Fruit fly (Drosophila melanogaster): ENCODE measurements around the gene TwdlZ.

Gene TwdlZ

dm6 chrX:16751579-16752156 is 13.7 kb downstream of the TwdlZ start, which contains the start of gene goe (continued):
- peak; percentile 59 for TF ChIP-seq HHEX (GFP tag; optimal IDR thresholded peaks at IDR 0.05)
- TF ChIP-seq cato (GFP tag; optimal IDR thresholded peaks at IDR 0.05; ENCODE audit: borderline replicate concordance) = peak; percentile 29
- peak; percentile 30 for TF ChIP-seq Neu2 (GFP tag; optimal IDR thresholded peaks at IDR 0.05; ENCODE audit: borderline replicate concordance)
- peak; percentile 73; the same call in 2 of the 3 replicates for TF ChIP-seq sr (GFP tag; IDR thresholded peaks at IDR 0.05)
- peak; percentile 66 for TF ChIP-seq pum (GFP tag; optimal IDR thresholded peaks at IDR 0.05)
- TF ChIP-seq Ets97D (GFP tag; optimal IDR thresholded peaks at IDR 0.05) = peak; percentile 100
- no peak for TF ChIP-seq z (GFP tag; IDR thresholded peaks at IDR 0.05)
- TF ChIP-seq Dfd (GFP tag; optimal IDR thresholded peaks at IDR 0.05) = no peak
- peak; percentile 67 for TF ChIP-seq ara (GFP tag; IDR thresholded peaks at IDR 0.05)
- TF ChIP-seq CG2889 (GFP tag; IDR thresholded peaks at IDR 0.05) = no peak
- TF ChIP-seq CG4617 (GFP tag; optimal IDR thresholded peaks at IDR 0.05; ENCODE audit: borderline replicate concordance) = peak; percentile 25
- peak; percentile 91 for TF ChIP-seq CHES-1-like (GFP tag; optimal IDR thresholded peaks at IDR 0.05)
- TF ChIP-seq CG12744 (GFP tag; optimal IDR thresholded peaks at IDR 0.05) = peak; percentile 76
- peak; percentile 87 for TF ChIP-seq fu2 (GFP tag; optimal IDR thresholded peaks at IDR 0.05)
- peak; percentile 56 for TF ChIP-seq CG6683 (GFP tag; optimal IDR thresholded peaks at IDR 0.05)
- TF ChIP-seq CG6791 (GFP tag; IDR thresholded peaks at IDR 0.05; ENCODE audit: partially characterized antibody) = peak; percentile 83
- TF ChIP-seq CG12155 (GFP tag; optimal IDR thresholded peaks at IDR 0.05) = peak; percentile 79
- TF ChIP-seq CG4282 (GFP tag; optimal IDR thresholded peaks at IDR 0.05) = peak; percentile 80
- peak; percentile 30 for TF ChIP-seq CG8924 (tag; optimal IDR thresholded peaks at IDR 0.05)
- TF ChIP-seq gem (tag; optimal IDR thresholded peaks at IDR 0.05) = peak; percentile 69
- no peak for TF ChIP-seq hth (optimal IDR thresholded peaks at IDR 0.05)
- peak; percentile 79 for TF ChIP-seq PHDP (tag; optimal IDR thresholded peaks at IDR 0.05)
- TF ChIP-seq CG1233 (GFP tag; optimal IDR thresholded peaks at IDR 0.05) = peak; percentile 76
- TF ChIP-seq CG11504 (tag; optimal IDR thresholded peaks at IDR 0.05) = peak; percentile 61
- peak; percentile 84 for TF ChIP-seq lab (GFP tag; optimal IDR thresholded peaks at IDR 0.05)
- TF ChIP-seq exex (tag; optimal IDR thresholded peaks at IDR 0.05) = peak; percentile 33
- TF ChIP-seq p53 (GFP tag; optimal IDR thresholded peaks at IDR 0.05) = peak; percentile 85
- TF ChIP-seq CG5245 (GFP tag; optimal IDR thresholded peaks at IDR 0.05) = peak; percentile 33
- peak; percentile 21 for TF ChIP-seq MESR4 (GFP tag; optimal IDR thresholded peaks at IDR 0.05)
- peak; percentile 69 for TF ChIP-seq repo (GFP tag; optimal IDR thresholded peaks at IDR 0.05)
- TF ChIP-seq Hsf (GFP tag; optimal IDR thresholded peaks at IDR 0.05) = peak; percentile 85
- peak; percentile 77 for TF ChIP-seq wek (GFP tag; optimal IDR thresholded peaks at IDR 0.05)
- TF ChIP-seq tgo (GFP tag; IDR thresholded peaks at IDR 0.05) = peak; percentile 63
- peak; percentile 91 for TF ChIP-seq pho (GFP tag; optimal IDR thresholded peaks at IDR 0.05)
- peak; percentile 53 for TF ChIP-seq CG2712 (tag; optimal IDR thresholded peaks at IDR 0.05)
- TF ChIP-seq Dll (GFP tag; IDR thresholded peaks at IDR 0.05; ENCODE audit: partially characterized antibody) = peak; percentile 86
- peak; percentile 57 for TF ChIP-seq Ada2b (GFP tag; IDR thresholded peaks at IDR 0.05)
- TF ChIP-seq CG32772 (GFP tag; IDR thresholded peaks at IDR 0.05) = peak; percentile 70
- peak; percentile 73 for TF ChIP-seq Dp (GFP tag; optimal IDR thresholded peaks at IDR 0.05)
- peak; percentile 83 for TF ChIP-seq CG17568 (GFP tag; optimal IDR thresholded peaks at IDR 0.05)
- TF ChIP-seq lola (GFP tag; optimal IDR thresholded peaks at IDR 0.05) = peak in 1 of 3 experiments; percentile 28
- peak; percentile 50 for TF ChIP-seq onecut (GFP tag; IDR thresholded peaks at IDR 0.05)
- peak; percentile 64 for TF ChIP-seq ems (GFP tag; optimal IDR thresholded peaks at IDR 0.05)
- peak; percentile 16 for TF ChIP-seq lbe (GFP tag; optimal IDR thresholded peaks at IDR 0.05)
- no peak for TF ChIP-seq crol (GFP tag; IDR thresholded peaks at IDR 0.05)
- TF ChIP-seq Chrac-16 (GFP tag; optimal IDR thresholded peaks at IDR 0.05) = peak; percentile 76
- no peak for TF ChIP-seq CkIIα-i1 (GFP tag; IDR thresholded peaks at IDR 0.05)
- peak; percentile 19 for TF ChIP-seq CG10274 (GFP tag; optimal IDR thresholded peaks at IDR 0.05)
- TF ChIP-seq Kr (GFP tag; optimal IDR thresholded peaks at IDR 0.05) = no peak
- peak; percentile 81 for TF ChIP-seq Gug (GFP tag; IDR thresholded peaks at IDR 0.05)

Data from whole organism, embryonic.